Worm (Caenorhabditis elegans): ENCODE results near the gene srg-59.

- TF ChIP-seq nhr-25 (tag; optimal IDR thresholded peaks at IDR 0.05) (no peak), ztf-4 (tag; optimal IDR thresholded peaks at IDR 0.05) (no peak), nhr-6 (tag; optimal IDR thresholded peaks at IDR 0.05) (no peak)
Measured at ce11 chrV:2758437-2758836, 33.3 kb upstream of the srg-59 start.
